Fruit fly (Drosophila melanogaster): ENCODE measurements around the gene CG8478.

CG8478 gene

DNA sequence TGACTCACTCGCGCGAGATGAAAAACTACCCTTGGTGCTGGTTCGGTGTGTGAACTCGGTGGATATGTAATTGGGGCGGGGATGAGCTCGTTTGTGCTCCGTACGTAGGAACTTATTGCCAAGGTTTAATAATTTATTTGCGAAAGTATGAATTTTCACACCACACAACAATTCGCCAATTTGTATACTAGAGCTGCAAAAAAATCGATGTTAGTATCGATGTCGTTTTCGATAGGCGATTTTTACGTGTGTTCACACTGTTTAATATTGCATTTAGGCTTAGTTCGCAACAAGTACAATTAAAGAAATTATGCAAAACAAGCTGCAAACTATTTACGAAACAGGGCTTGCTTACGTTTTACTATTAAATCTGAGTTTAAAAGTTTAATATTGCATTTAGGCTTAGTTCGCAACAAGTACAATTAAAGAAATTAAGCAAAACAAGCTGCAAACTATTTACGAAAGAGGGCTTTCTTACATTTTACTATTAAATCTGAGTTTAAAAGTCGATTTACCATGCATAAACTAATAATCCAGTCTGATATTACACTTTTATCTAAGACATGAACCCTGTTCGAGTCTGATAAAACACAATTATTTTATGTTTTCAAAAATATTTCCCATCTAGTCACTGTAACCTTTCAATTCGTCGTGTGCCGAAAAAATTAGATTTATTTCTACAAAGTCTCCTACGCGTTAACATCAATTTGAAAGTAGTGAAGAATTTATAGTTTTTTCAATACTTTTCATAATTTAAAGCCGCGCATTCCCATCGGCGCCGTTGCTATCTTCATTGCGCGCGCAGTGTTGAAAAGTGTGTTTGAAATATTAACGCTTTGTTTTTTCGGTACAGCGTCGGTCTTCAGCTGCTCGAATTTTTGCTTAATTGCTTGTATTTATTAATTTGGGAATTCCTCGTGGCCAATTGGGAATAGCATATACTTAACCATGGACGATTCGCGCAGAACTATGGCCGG is at the start of gene CG8478, which contains the start of gene Snap24:
TSS of gene CG8478 (plus strand) at position 696 of the 977 bp plus-strand sequence.
TSS of gene Snap24 (minus strand) at position 196 of the 977 bp plus-strand sequence.
- TF ChIP-seq noc (tag; optimal IDR thresholded peaks at IDR 0.05) = no peak

DNA sequence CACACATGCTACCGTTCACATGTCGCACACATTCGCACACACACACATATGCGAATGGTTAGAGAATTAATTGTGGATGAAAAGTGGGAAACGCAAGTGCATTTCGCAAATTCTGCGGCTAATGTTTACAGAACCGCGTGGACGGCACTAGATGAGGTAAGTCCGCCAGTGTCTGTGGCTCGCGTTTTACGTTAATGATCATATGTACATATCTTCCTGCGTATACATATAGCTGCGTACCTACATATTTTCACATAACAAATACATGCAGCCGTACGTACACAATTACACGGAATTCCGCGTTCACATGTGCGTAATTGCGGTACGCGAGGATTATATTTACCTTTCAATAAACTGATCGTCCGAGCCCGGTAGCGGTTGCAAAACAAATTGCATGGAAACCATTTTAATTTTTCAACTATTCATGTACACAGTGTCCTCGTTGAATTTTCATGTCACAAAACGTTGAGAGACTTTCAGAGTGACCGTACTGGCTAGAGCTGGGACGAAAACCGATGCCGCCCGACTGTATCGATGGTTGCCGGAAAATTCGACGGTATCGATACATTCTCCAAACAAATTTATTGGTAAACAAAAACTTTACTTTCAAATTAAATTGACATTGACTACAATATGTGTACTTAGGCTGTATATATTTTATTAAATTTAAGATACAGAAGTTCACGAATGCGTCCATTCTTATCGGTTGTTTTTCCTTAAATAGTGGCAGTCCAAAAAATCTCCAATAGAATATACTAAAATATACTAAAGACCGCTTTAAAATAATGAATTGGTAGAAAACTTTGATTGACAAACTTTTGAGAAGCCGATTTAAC is 38.1 kb upstream of the CG8478 start, which contains the start of gene hyd:
TSS of gene hyd (minus strand) at position 495 of the 836 bp plus-strand sequence.
- no peak for TF ChIP-seq noc (tag; optimal IDR thresholded peaks at IDR 0.05)

DNA sequence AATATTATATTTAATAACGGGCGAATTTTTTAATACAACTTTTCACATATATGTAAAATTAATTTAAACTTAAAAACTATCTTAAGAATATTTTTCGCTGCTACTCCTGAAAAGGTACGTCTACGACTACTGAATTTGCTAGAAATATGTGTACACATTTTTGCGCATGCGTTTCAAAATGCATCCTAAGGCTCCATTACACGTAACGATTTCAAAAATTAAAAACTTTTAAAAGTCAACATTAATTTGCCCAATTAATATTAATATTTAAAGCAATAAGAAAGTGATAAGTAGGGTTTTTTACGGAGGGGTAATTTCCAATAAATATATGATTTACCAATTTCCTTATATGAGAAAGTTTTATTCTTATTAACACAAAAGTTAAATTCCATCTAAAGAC is 32.7 kb upstream of the CG8478 start, which contains the start of gene FoxP:
TSS of gene FoxP (minus strand) at position 89 of the 400 bp plus-strand sequence.
- no peak for TF ChIP-seq noc (tag; optimal IDR thresholded peaks at IDR 0.05)

DNA sequence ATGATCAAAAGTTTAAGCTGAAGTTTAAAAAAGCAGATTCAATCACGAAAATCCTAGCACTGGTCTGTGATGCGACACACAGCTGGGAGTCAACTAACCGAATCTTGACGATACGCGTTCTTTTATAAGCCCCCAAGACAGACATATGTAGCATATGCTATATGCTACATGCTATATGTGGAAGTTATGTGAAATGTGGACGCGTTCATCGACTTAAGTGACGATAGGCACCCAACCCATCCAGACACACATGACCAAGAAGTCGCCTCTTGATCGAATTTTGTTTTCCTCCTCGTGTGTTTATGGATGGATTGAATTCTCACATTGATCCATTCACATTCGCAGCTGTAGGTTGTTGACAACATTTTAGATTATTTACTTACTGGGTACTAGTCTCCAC is 30.3 kb upstream of the CG8478 start, which contains the start of gene alphaTub85E:
TSS of gene alphaTub85E (minus strand) at position 101 of the 400 bp plus-strand sequence.
- TF ChIP-seq noc (tag; optimal IDR thresholded peaks at IDR 0.05) = no peak

DNA sequence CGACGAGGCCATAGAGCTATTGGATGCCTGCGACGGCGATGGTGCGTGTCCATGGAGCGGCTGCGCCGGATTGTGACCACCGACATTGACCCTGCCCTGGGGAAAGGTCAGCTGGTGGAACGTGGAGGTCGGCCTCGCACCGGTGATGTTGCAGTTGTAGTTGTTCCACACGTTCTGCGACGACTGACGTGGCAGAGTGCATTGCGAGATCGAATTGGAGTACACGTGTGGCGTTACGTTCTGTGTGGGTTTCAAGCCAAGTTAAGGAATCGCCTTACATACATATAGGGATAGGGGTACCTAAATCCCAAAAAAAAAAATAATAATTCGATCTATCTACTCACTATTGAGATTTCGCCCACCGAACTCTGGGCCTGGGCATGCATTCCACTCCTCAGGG is 28.3 kb upstream of the CG8478 start:
- no peak for TF ChIP-seq noc (tag; optimal IDR thresholded peaks at IDR 0.05)

DNA sequence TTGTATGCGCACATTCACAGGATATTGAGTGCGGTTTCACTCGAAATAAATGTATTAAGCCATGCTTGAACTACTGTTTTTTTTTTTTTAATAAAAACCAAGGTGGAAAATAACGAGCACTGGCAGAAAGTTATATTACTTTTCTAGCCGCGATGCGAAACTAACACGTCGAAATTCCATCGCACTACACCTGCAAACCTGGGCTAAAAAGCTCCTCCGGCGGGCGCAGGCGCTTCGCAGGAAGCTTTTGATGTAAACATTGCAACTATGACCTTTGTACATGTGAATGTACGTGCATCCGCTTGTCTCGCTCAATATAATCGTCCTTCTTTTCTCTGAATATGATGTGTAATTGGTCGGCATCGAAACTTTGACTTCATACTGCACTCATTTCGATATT is 23.7 kb upstream of the CG8478 start, which contains the start of gene side-VII:
TSS of gene side-VII (minus strand) at position 187 of the 400 bp plus-strand sequence.
- no peak for TF ChIP-seq noc (tag; optimal IDR thresholded peaks at IDR 0.05)

DNA sequence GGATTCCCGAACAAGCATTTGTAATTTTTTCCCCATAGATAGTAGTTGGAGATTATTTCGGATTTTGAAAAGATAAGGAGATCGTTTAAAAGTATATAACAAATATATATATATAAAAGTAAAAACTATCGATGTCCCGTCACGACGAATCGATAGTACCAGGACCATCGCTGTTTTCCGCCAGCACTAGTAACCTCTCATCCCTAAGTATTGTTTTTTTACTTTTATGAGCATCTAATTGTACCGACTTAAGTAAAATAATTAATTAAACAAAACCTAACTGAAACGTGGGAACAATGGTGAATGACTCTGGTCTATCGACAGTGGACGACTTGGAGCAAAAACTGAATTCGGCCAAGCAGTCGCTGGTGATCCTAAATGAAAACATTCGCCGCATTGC is 22.7 kb upstream of the CG8478 start, which contains the start of gene Pnn:
TSS of gene Pnn (plus strand) at position 187 of the 400 bp plus-strand sequence.
- TF ChIP-seq noc (tag; optimal IDR thresholded peaks at IDR 0.05) = no peak

DNA sequence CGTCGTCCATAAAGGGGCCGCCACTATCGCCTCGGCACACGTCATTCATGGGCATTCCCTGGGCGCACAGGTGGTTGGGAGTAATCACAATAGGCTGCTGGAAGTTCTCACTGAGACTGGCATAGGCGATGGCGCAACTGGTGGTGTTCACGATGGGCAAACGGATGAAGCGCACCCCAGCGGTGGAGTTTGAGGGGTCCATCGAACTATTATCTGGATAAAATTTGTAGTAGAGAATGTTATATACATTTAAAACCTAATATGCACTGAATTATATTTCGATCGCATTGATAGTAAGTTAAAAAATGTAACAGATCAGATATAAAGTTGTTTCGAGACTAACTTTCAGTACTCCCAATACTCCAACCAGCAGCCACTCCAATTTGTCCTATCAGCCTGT is 20.2 kb upstream of the CG8478 start, which contains the start of gene CG31415:
TSS of gene CG31415 (plus strand) at position 301 of the 400 bp plus-strand sequence.
- no peak for TF ChIP-seq noc (tag; optimal IDR thresholded peaks at IDR 0.05)

DNA sequence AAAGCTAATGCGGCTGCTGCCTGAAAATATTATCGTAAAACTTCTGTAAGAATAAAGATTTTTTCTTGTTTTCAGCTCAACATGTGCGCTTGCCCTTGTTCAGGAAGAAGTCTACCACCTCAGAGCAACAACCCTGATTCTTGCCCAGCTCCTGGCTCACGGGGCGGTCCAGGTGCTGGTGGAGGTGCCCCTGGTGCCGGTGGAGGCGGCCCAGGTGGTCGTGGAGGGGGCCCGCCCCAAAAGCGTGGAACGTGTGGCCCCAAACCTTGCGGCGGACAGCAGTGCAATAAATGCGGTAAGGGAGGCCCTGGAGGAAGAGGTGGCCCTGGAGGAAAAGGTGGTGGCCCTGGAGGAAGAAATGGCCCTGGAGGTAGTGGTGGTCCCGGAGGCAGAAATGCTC is 19.5 kb upstream of the CG8478 start:
- no peak for TF ChIP-seq noc (tag; optimal IDR thresholded peaks at IDR 0.05)

DNA sequence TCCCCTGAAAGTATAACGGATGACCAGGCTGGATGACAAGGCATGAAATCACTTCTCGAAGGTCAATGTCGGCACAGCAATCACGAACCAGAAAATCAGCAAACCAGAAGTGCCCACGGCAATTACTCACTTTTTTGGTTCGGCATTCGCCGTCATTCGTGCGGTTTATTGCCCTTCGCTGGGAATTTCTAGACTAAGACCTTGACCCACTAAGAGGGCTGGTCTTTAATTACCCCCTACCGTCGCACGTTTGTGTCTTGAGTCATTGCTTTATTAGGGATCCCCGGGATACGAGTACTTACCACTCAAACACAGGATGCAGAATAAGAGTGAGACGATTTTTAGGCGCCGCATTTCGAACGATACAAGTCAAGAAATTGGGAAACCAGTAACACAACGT is 18.0 kb upstream of the CG8478 start:
- no peak for TF ChIP-seq noc (tag; optimal IDR thresholded peaks at IDR 0.05)

DNA sequence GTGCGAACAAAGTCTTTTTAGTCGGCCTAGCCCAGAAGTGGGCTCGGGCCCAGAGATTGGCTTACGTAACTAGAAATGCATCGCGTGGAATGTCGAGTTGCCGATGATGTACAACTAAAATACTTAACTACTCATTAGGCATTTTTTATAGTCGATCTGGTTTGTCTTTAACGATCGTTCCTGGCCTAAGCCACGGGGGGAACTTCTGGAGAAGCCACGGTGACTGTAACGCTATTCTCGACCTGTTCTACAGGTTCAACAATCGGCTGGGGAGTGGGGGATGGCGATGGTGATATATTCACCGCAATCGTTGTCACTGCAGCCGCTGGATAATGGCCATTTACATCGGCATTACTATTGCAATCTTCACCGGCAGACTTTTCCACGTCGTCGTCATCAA is 17.2 kb upstream of the CG8478 start, which contains the start of gene CG34409:
TSS of gene CG34409 (minus strand) at position 101 of the 400 bp plus-strand sequence.
- no peak for TF ChIP-seq noc (tag; optimal IDR thresholded peaks at IDR 0.05)

DNA sequence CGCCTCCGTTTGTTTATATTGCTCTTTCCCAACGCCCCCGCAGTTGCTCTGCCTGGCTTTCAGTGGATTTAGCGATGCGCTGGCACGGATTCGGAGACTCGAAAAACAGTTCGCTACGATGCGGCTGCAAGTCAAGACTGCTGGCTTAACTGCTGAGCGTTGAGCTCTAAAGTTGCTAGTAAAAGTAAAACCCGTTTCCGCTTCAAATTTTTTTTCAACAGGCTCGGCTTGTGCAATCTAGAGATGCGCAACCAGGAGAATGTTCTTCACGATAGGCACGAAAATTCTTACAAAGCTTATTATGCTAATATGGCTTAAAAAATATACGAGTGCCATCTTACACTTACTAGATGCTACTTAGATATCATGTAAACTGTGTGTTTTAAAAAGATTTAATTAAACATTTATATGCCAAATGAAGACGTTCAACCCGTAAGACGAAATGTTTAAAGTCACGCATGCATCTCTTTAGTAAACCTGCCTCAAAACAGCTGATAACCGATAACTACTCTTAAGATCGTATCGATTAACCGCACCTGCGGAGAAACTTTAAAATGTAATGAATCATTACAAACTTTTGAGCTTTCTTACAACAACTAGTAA is 16.1 kb upstream of the CG8478 start, which contains the start of gene CG12948:
TSS of gene CG12948 (minus strand) at position 473 of the 603 bp plus-strand sequence.
- no peak for TF ChIP-seq noc (tag; optimal IDR thresholded peaks at IDR 0.05)

DNA sequence ATGACTTTTGCATAAGTTTGCCTTT is 15.8 kb upstream of the CG8478 start, which contains the start of gene PpD3:
TSS of gene PpD3 (plus strand) at position 1 of the 25 bp plus-strand sequence.
- TF ChIP-seq noc (tag; optimal IDR thresholded peaks at IDR 0.05) = no peak

DNA sequence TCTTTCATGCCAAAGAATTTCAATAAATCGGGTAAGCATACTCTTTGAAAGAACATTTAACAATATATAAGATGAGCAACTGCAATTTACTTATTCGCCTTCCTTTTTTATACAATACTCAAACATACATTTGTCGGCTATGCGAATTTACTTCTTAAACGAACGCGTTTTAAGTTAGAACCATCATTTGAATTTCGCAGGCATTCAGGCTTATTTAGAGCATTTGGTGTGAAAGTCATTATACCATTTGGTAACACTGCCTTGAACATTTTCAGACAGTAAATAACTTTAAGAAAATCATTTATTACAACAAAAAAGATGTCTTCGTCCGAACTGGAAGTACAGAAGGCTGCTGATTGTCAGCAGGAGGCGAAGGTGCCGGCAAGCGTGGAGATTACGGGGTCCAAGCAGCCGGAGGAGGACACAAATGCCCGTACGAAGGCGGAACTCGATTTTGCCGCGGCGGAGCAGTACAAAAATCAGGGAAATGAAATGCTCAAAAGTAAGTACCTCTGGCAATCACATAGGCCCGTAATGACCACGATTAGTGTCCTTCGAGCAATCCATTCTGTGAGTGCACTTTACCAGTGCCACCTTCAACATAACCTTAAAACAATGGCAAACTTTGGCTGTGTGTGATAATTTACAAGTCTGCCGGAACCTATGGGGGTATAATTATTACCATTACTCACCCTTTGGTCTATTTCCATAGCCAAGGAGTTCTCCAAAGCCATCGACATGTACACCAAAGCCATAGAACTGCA is 15.4 kb upstream of the CG8478 start:
- no peak for TF ChIP-seq noc (tag; optimal IDR thresholded peaks at IDR 0.05)

DNA sequence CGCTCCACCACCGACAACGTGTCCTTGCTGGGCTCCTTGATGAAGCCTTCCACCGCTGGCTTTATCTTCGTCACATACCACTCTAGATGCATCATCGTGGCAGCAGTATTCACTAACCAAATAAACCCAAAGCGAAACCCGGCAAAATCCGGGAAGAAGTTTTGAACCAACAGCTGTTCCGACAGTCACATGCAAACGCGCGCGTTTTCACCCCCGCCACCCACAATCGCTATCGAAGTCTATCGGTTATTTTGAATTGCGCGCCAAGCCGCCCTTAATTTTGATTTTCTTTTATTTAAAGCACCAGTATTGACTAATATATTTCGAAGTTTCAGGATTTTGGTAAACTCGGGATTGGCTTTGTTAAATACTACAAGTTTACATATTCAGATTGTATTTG is 9.0 kb upstream of the CG8478 start, which contains the start of gene Tti1:
TSS of gene Tti1 (minus strand) at position 200 of the 400 bp plus-strand sequence.
- no peak for TF ChIP-seq noc (tag; optimal IDR thresholded peaks at IDR 0.05)

Measured in whole organism, larva.